Worm (Caenorhabditis elegans): Measurements from ENCODE around the gene F55C5.17.

F55C5.17 gene

ce11 chrV:12288577-12288976 lies 13.8 kb upstream of the F55C5.17 start, which contains the start of gene rskd-1 (continued):
- no peak for TF ChIP-seq nhr-28 (tag; optimal IDR thresholded peaks at IDR 0.05)
- TF ChIP-seq vab-15 (tag; optimal IDR thresholded peaks at IDR 0.05) = no peak
- peak in 1 of 2 experiments; percentile 14 for TF ChIP-seq lin-35 (GFP tag; optimal IDR thresholded peaks at IDR 0.05)
- TF ChIP-seq unc-86 (tag; optimal IDR thresholded peaks at IDR 0.05) = no peak
- no peak for TF ChIP-seq nhr-11 (tag; optimal IDR thresholded peaks at IDR 0.05)
- no peak for TF ChIP-seq grh-1 (GFP tag; IDR thresholded peaks at IDR 0.05)
- TF ChIP-seq nhr-237 (tag; optimal IDR thresholded peaks at IDR 0.05) = no peak
- TF ChIP-seq mep-1 (tag; optimal IDR thresholded peaks at IDR 0.05) = peak; percentile 47

DNA sequence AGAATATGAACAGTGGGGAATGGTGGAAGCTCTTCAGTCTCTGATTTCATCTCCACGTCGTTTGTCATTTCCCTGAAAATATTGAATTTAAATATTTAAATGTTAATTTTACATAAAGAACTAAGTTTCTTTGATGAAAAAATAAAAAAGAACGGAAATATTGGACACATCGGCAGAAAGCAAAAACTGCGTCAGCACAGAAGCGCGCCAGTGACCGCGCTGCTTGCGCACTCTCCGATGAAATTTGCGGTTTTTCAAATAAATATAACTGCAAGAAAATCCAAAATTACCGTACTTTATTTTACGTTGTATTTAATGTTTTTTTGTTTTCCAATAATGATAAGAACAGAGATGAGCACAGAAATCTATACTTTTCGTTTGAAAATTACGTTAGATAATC lies 10.8 kb upstream of the F55C5.17 start, which contains the start of the genes srpa-68 and srh-16:
Gene srpa-68 (minus strand): TSS at position 72 of the 400 bp plus-strand sequence.
Gene srh-16 (plus strand): TSS at position 275 of the 400 bp plus-strand sequence.
- no peak for TF ChIP-seq pqm-1 (tag; optimal IDR thresholded peaks at IDR 0.05)
- peak; percentile 87 for TF ChIP-seq sox-4 (tag; optimal IDR thresholded peaks at IDR 0.05)
- TF ChIP-seq fkh-10 (GFP tag; optimal IDR thresholded peaks at IDR 0.05) = peak; percentile 77
- TF ChIP-seq lir-3 (tag; optimal IDR thresholded peaks at IDR 0.05; ENCODE audit: poor library complexity) = peak; percentile 68
- TF ChIP-seq jun-1 (tag; optimal IDR thresholded peaks at IDR 0.05) = peak; percentile 78
- peak in 2 of 6 experiments; percentile 86 to 89 for TF ChIP-seq elt-3 (tag; optimal IDR thresholded peaks at IDR 0.05)
- peak; percentile 12 for TF ChIP-seq nhr-28 (tag; optimal IDR thresholded peaks at IDR 0.05)
- TF ChIP-seq aly-2 (tag; optimal IDR thresholded peaks at IDR 0.05) = peak; percentile 82
- TF ChIP-seq lin-14 (GFP tag; optimal IDR thresholded peaks at IDR 0.05) = peak; percentile 89
- TF ChIP-seq nhr-85 (tag) = peak; percentile 98
- TF ChIP-seq lin-39 (tag; optimal IDR thresholded peaks at IDR 0.05) = peak; percentile 95
- peak; percentile 89 for TF ChIP-seq sup-37 (GFP tag; optimal IDR thresholded peaks at IDR 0.05)
- peak; percentile 91 for TF ChIP-seq pax-3 (tag; optimal IDR thresholded peaks at IDR 0.05)
- TF ChIP-seq nhr-90 (tag; optimal IDR thresholded peaks at IDR 0.05; ENCODE audit: poor library complexity) = peak; percentile 95
- TF ChIP-seq tlp-1 (tag; optimal IDR thresholded peaks at IDR 0.05) = no peak
- peak; percentile 52 for TF ChIP-seq hpl-2 (GFP tag; optimal IDR thresholded peaks at IDR 0.05)
- peak; percentile 87 for TF ChIP-seq unc-86 (tag; optimal IDR thresholded peaks at IDR 0.05)
- peak; percentile 87 for TF ChIP-seq unc-130 (tag; optimal IDR thresholded peaks at IDR 0.05)
- peak; percentile 36 for TF ChIP-seq efl-3 (GFP tag; optimal IDR thresholded peaks at IDR 0.05)
- no peak for TF ChIP-seq alr-1 (tag; optimal IDR thresholded peaks at IDR 0.05; ENCODE audit: borderline replicate concordance)
- TF ChIP-seq nhr-19 (GFP tag; conservative IDR thresholded peaks at IDR 0.05) = peak; percentile 94
- TF ChIP-seq ceh-82 (tag; optimal IDR thresholded peaks at IDR 0.05) = peak; percentile 91 to 93 (median 93)
- no peak; the same call in 1 of the 2 replicates for TF ChIP-seq unc-98 (GFP tag; IDR thresholded peaks at IDR 0.05)
- TF ChIP-seq blmp-1 (tag; optimal IDR thresholded peaks at IDR 0.05) = peak; percentile 72
- peak; percentile 42 for TF ChIP-seq ceh-90 (tag; optimal IDR thresholded peaks at IDR 0.05)
- peak; percentile 58 for TF ChIP-seq fos-1 (tag; optimal IDR thresholded peaks at IDR 0.05)
- peak; percentile 93 for TF ChIP-seq grh-1 (GFP tag; IDR thresholded peaks at IDR 0.05)
- peak; percentile 15 for TF ChIP-seq fkh-4 (tag; optimal IDR thresholded peaks at IDR 0.05; ENCODE audit: borderline replicate concordance)
- peak; percentile 96 for TF ChIP-seq nhr-47 (tag; optimal IDR thresholded peaks at IDR 0.05)
- no peak for TF ChIP-seq nhr-84 (tag; optimal IDR thresholded peaks at IDR 0.05)
- TF ChIP-seq nhr-11 (tag; optimal IDR thresholded peaks at IDR 0.05) = peak; percentile 91
- no peak for TF ChIP-seq pag-3 (tag; optimal IDR thresholded peaks at IDR 0.05; ENCODE audit: borderline replicate concordance, insufficient read depth)
- peak; percentile 87 for TF ChIP-seq snpc-4 (tag; optimal IDR thresholded peaks at IDR 0.05)
- TF ChIP-seq swsn-7 (tag; optimal IDR thresholded peaks at IDR 0.05) = peak; percentile 93
- TF ChIP-seq mef-2 (tag; optimal IDR thresholded peaks at IDR 0.05) = peak; percentile 5
- no peak for TF ChIP-seq Y116A8C.19 (tag; optimal IDR thresholded peaks at IDR 0.05; ENCODE audit: borderline replicate concordance)
- peak; percentile 71 for TF ChIP-seq C04F5.9 (tag; optimal IDR thresholded peaks at IDR 0.05)
- peak; percentile 88 for TF ChIP-seq egl-13 (tag; optimal IDR thresholded peaks at IDR 0.05)
- no peak for TF ChIP-seq ces-1 (GFP tag; optimal IDR thresholded peaks at IDR 0.05)
- peak; percentile 38 for TF ChIP-seq nhr-237 (tag; optimal IDR thresholded peaks at IDR 0.05)
- TF ChIP-seq irx-1 (tag; optimal IDR thresholded peaks at IDR 0.05) = peak; percentile 90
- peak; percentile 96 to 99 for TF ChIP-seq lin-35 (GFP tag; optimal IDR thresholded peaks at IDR 0.05)
- peak; percentile 45 for TF ChIP-seq F16B12.6 (tag; optimal IDR thresholded peaks at IDR 0.05)
- no peak for TF ChIP-seq nhr-12 (tag; optimal IDR thresholded peaks at IDR 0.05)
- no peak for TF ChIP-seq unc-62 (GFP tag; optimal IDR thresholded peaks at IDR 0.05)
- peak; percentile 76 for TF ChIP-seq fkh-8 (tag; optimal IDR thresholded peaks at IDR 0.05)
- peak; percentile 96 for TF ChIP-seq mep-1 (tag; optimal IDR thresholded peaks at IDR 0.05)
- peak in 1 of 2 experiments; percentile 77 for TF ChIP-seq mdl-1 (tag; optimal IDR thresholded peaks at IDR 0.05)
